Worm (Caenorhabditis elegans) whole organism, L4 larva: Measurements from ENCODE around the gene Y110A2AL.3.
A peak's percentile ranks its signal among the peaks of the same experiment; 100 is the strongest.

Experiments
- F10B5.3 ChIP-seq: sonication (generic microtip); optimal IDR thresholded peaks from 2 replicates; lab custom pipeline; 2016; ENCODE audit warnings: mild to moderate bottlenecking, missing genetic modification characterization, missing compliant biosample characterization
- F44E2.7 ChIP-seq: fragments of 200-800 bp; sonication (Bioruptor generic); IDR thresholded peaks from 2 replicates; pipeline ENCODE4 v2.1.2; 2022; ENCODE audit warnings: missing genetic modification characterization, missing compliant biosample characterization
- R02D3.7 ChIP-seq: fragments of 150-350 bp; sonication (generic microtip); optimal IDR thresholded peaks from 3 replicates; lab custom pipeline; 2014; ENCODE audit warnings: missing biosample characterization, missing genetic modification characterization
- T20F7.1 ChIP-seq: fragments of 200-800 bp; sonication (Bioruptor generic); optimal IDR thresholded peaks from 2 replicates; lab custom pipeline; 2018; ENCODE audit warnings: mild to moderate bottlenecking, missing genetic modification characterization, missing compliant biosample characterization
- Y48G9A.11 ChIP-seq: fragments of 200-800 bp; sonication (Bioruptor generic); IDR thresholded peaks from 2 replicates; pipeline ENCODE4 v1.3.6; 2022; ENCODE audit warnings: missing genetic modification reagents, missing genetic modification characterization, missing compliant biosample characterization
- Y5F2A.4 ChIP-seq: fragments of 200-800 bp; sonication (Bioruptor generic); optimal IDR thresholded peaks from 2 replicates; lab custom pipeline; 2018; ENCODE audit warnings: mild to moderate bottlenecking, missing genetic modification characterization, missing compliant biosample characterization
- attf-4 ChIP-seq: sonication (generic microtip); optimal IDR thresholded peaks from 3 replicates; lab custom pipeline; 2017; ENCODE audit warnings: missing biosample characterization, missing genetic modification characterization
- ceh-62 ChIP-seq: sonication (generic microtip); optimal IDR thresholded peaks from 2 replicates; lab custom pipeline; 2017; ENCODE audit warnings: missing biosample characterization, missing genetic modification characterization
- ceh-82 ChIP-seq: sonication (generic microtip); optimal IDR thresholded peaks from 2 replicates; lab custom pipeline; 2017; ENCODE audit warnings: missing biosample characterization, missing genetic modification characterization
- daf-12 ChIP-seq: fragments of 150-350 bp; optimal IDR thresholded peaks from 2 replicates; lab custom pipeline; 2014; ENCODE audit warnings: missing biosample characterization, missing genetic modification reagents, missing genetic modification characterization
- dmd-8 ChIP-seq: fragments of 200-800 bp; sonication (Bioruptor generic); IDR thresholded peaks from 2 replicates; pipeline ENCODE4 v1.3.6; 2022; ENCODE audit warnings: missing genetic modification characterization, missing compliant biosample characterization
- duxl-1 ChIP-seq: sonication (generic microtip); optimal IDR thresholded peaks from 2 replicates; lab custom pipeline; 2016; ENCODE audit warnings: mild to moderate bottlenecking, missing genetic modification characterization, moderate library complexity, missing compliant biosample characterization; ENCODE audit not compliant: poor library complexity
- dve-1 ChIP-seq: sonication (generic microtip); optimal IDR thresholded peaks from 2 replicates; lab custom pipeline; 2017; ENCODE audit warnings: antibody characterized with exemption, mild to moderate bottlenecking, missing genetic modification characterization, missing compliant biosample characterization; ENCODE audit not compliant: insufficient read depth
- fkh-10 ChIP-seq: fragments of 150-350 bp; optimal IDR thresholded peaks from 2 replicates; lab custom pipeline; 2014; ENCODE audit warnings: missing biosample characterization, missing genetic modification reagents, missing genetic modification characterization
- hif-1 ChIP-seq, 2 experiments: sonication (generic microtip); optimal IDR thresholded peaks; 2 replicates each; lab custom pipeline; 2016 to 2017; ENCODE audit warnings: missing compliant biosample characterization in 2 of 2, missing genetic modification characterization in 2 of 2, missing genetic modification reagents in 2 of 2, missing genotype in 2 of 2, mild to moderate bottlenecking in 1 of 2
- jun-1 ChIP-seq: fragments of 150-350 bp; optimal IDR thresholded peaks from 2 replicates; lab custom pipeline; 2014; ENCODE audit warnings: missing biosample characterization, missing genetic modification reagents, missing genetic modification characterization
- lim-7 ChIP-seq: fragments of 200-800 bp; sonication (Bioruptor generic); IDR thresholded peaks from 2 replicates; pipeline ENCODE4 v1.3.6; 2022; ENCODE audit warnings: missing genetic modification characterization, missing compliant biosample characterization
- lin-1 ChIP-seq: fragments of 200-800 bp; sonication (Bioruptor generic); IDR thresholded peaks from 2 replicates; pipeline ENCODE4 v1.3.6; 2022; ENCODE audit warnings: missing genetic modification reagents, missing genetic modification characterization, missing compliant biosample characterization
- lin-15B ChIP-seq: fragments of 150-350 bp; sonication (generic microtip); optimal IDR thresholded peaks from 3 replicates; lab custom pipeline; 2014; ENCODE audit warnings: missing biosample characterization, missing genetic modification characterization
- mdt-29 ChIP-seq: fragments of 200-800 bp; sonication (Bioruptor generic); IDR thresholded peaks from 2 replicates; pipeline ENCODE4 v1.3.6; 2022; ENCODE audit warnings: missing genetic modification reagents, missing genetic modification characterization, missing compliant biosample characterization
- mes-2 ChIP-seq: sonication (generic microtip); optimal IDR thresholded peaks from 2 replicates; lab custom pipeline; 2016; ENCODE audit warnings: missing genotype, mild to moderate bottlenecking, missing genetic modification characterization, missing compliant biosample characterization; ENCODE audit not compliant: poor library complexity, severe bottlenecking
- nhr-102 ChIP-seq: sonication (generic microtip); optimal IDR thresholded peaks from 2 replicates; lab custom pipeline; 2016; ENCODE audit warnings: mild to moderate bottlenecking, missing genetic modification characterization, moderate library complexity, missing compliant biosample characterization
- nhr-111 ChIP-seq: fragments of 200-800 bp; sonication (Bioruptor generic); optimal IDR thresholded peaks from 2 replicates; lab custom pipeline; 2018; ENCODE audit warnings: mild to moderate bottlenecking, missing genetic modification characterization, missing compliant biosample characterization
- nhr-237 ChIP-seq: sonication (generic microtip); optimal IDR thresholded peaks from 2 replicates; lab custom pipeline; 2017; ENCODE audit warnings: missing biosample characterization, missing genetic modification characterization
- nhr-28 ChIP-seq: fragments of 150-350 bp; optimal IDR thresholded peaks from 2 replicates; lab custom pipeline; 2014; ENCODE audit warnings: missing biosample characterization, missing genetic modification characterization
- nhr-48 ChIP-seq: sonication (generic microtip); optimal IDR thresholded peaks from 2 replicates; lab custom pipeline; 2016; ENCODE audit warnings: mild to moderate bottlenecking, missing genetic modification characterization, missing compliant biosample characterization
- nhr-77 ChIP-seq: fragments of 150-350 bp; optimal IDR thresholded peaks from 2 replicates; lab custom pipeline; 2014; ENCODE audit warnings: missing biosample characterization, missing genetic modification characterization
- php-3 ChIP-seq: fragments of 200-800 bp; sonication (Bioruptor generic); IDR thresholded peaks from 2 replicates; pipeline ENCODE4 v1.3.6; 2022; ENCODE audit warnings: missing genetic modification reagents, missing genetic modification characterization, missing compliant biosample characterization
- pqm-1 ChIP-seq: sonication (generic microtip); optimal IDR thresholded peaks from 2 replicates; lab custom pipeline; 2017; ENCODE audit warnings: missing biosample characterization, missing genetic modification characterization
- rbr-2 ChIP-seq: sonication (generic microtip); optimal IDR thresholded peaks from 2 replicates; lab custom pipeline; 2016; ENCODE audit warnings: missing genotype, missing genetic modification characterization, missing compliant biosample characterization
- sdz-12 ChIP-seq: fragments of 200-800 bp; sonication (Bioruptor generic); optimal IDR thresholded peaks from 2 replicates; lab custom pipeline; 2018; ENCODE audit warnings: mild to moderate bottlenecking, missing genetic modification characterization, missing compliant biosample characterization
- set-16 ChIP-seq: fragments of 200-800 bp; sonication (Bioruptor generic); IDR thresholded peaks from 2 replicates; pipeline ENCODE4 v1.3.6; 2022; ENCODE audit warnings: missing genetic modification reagents, missing genetic modification characterization, missing compliant biosample characterization
- snpc-4 ChIP-seq: fragments of 150-350 bp; optimal IDR thresholded peaks from 2 replicates; lab custom pipeline; 2014; ENCODE audit warnings: missing biosample characterization, missing genetic modification characterization
- spr-1 ChIP-seq: sonication (generic microtip); optimal IDR thresholded peaks from 2 replicates; lab custom pipeline; 2016; ENCODE audit warnings: mild to moderate bottlenecking, missing genetic modification characterization, missing compliant biosample characterization
- tra-1 ChIP-seq: fragments of 200-800 bp; sonication (Bioruptor generic); IDR thresholded peaks from 2 replicates; pipeline ENCODE4 v1.3.6; 2022; ENCODE audit warnings: missing genetic modification reagents, missing genetic modification characterization, missing compliant biosample characterization
- unc-39 ChIP-seq: sonication (generic microtip); optimal IDR thresholded peaks from 2 replicates; lab custom pipeline; 2017; ENCODE audit warnings: missing biosample characterization, missing genetic modification characterization
- unc-62 ChIP-seq, 3 experiments: fragments of 150-350 bp in 1 of 3; sonication (generic microtip); optimal IDR thresholded peaks in 2 of 3; peaks in 1 of 3; 1 replicate in 1 of 3; 2 replicates in 2 of 3; lab custom pipeline; 2014 to 2017; ENCODE audit warnings: missing biosample characterization in 3 of 3, missing genetic modification characterization in 3 of 3, missing genetic modification reagents in 3 of 3, missing genotype in 1 of 3
- zfp-2 ChIP-seq: sonication (generic microtip); optimal IDR thresholded peaks from 2 replicates; lab custom pipeline; 2016; ENCODE audit warnings: mild to moderate bottlenecking, missing genetic modification characterization, missing compliant biosample characterization
- zip-11 ChIP-seq: fragments of 200-800 bp; sonication (Bioruptor generic); IDR thresholded peaks from 2 replicates; pipeline ENCODE4 v1.3.6; 2022; ENCODE audit warnings: missing genetic modification characterization, missing compliant biosample characterization
- ztf-11 ChIP-seq: fragments of 150-350 bp; optimal IDR thresholded peaks from 2 replicates; lab custom pipeline; 2014; ENCODE audit warnings: missing biosample characterization, missing genetic modification characterization

Y110A2AL.3 gene

ce11 chrII:2866541-2867124 lies at the start of gene Y110A2AL.3, which contains the start of gene Y110A2AL.9:
Gene Y110A2AL.3 (plus strand): TSS chrII:2867074.
Gene Y110A2AL.9 (minus strand): TSS chrII:2866641.
- TF ChIP-seq Y5F2A.4 (no peak), ceh-62 (tag; lab: Kevin White, UChicago) (no peak), ztf-11 (tag; lab: Kevin White, UChicago) (no peak)

DNA sequence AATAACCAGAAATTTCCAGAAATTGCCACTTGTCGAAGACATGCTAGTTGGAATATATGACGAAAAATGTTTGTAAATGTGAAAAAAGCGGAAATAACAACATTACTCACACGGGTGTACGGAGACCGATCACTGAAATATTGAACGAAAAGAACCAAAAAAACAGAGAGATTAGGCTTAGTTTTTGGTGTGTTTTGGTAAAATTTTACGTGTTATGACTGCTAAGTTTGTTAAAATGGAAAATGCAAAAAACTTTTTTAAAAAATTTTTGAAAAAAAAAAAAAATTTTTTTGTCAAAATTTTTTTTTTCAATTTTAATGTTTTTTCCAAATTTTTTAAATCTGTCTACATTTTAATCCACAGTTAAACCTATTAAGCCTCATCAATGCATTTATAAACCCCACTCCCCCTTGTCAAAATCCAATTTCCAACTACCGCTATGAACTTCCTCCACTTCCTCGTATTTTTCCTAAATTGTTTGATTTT lies 44.4 kb upstream of the Y110A2AL.3 start, which contains the start of the genes fut-4 and K12H6.10:
Gene fut-4 (minus strand): TSS at position 101 of the 486 bp plus-strand sequence.
Gene K12H6.10 (plus strand): TSS at position 436 of the 486 bp plus-strand sequence.
- TF ChIP-seq dmd-8 (GFP tag; lab: Robert Waterston, UW) (no peak), F10B5.3 (tag; lab: Kevin White, UChicago) (no peak), unc-62 (GFP tag; optimal IDR thresholded peaks at IDR 0.05 in 1 of 2; lab: Kevin White, UChicago) (no peak), unc-62 (tag; optimal IDR thresholded peaks at IDR 0.05; lab: Kevin White, UChicago) (no peak)

DNA sequence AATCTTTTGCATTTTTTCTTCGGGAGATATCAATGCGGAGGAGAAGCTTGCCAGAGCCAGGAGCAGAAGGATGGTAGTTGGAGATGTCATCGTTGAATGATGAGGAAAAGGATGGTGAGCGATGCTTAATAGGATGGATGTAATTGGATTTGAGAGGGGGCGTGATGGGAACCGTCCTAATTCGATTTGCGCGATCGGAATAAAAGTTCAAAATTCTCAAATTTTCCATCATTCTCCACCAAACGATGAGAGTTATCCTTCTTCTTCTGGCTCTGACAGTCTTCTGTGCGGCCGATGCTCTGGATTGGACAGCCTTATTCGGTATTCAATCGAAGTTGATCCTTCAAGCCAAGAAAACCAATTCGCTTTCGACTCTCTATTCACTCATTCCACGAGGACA lies 42.7 kb upstream of the Y110A2AL.3 start, which contains the start of the genes K12H6.4 and K12H6.9:
Gene K12H6.4 (minus strand): TSS at position 101 of the 400 bp plus-strand sequence.
Gene K12H6.9 (plus strand): TSS at position 236 of the 400 bp plus-strand sequence.
- TF ChIP-seq nhr-111 (GFP tag; lab: Kevin White, UChicago) (no peak), ceh-82 (tag; lab: Kevin White, UChicago) (no peak), lin-1 (GFP tag; lab: Robert Waterston, UW) (no peak), set-16 (GFP tag; lab: Robert Waterston, UW) (no peak), mdt-29 (GFP tag; lab: Robert Waterston, UW) (no peak), nhr-237 (tag; lab: Kevin White, UChicago) (no peak), zfp-2 (no peak), jun-1 (tag; lab: Kevin White, UChicago) (no peak), zip-11 (GFP tag; lab: Robert Waterston, UW) (no peak)

- no peak for TF ChIP-seq snpc-4 (tag; lab: Kevin White, UChicago)
- TF ChIP-seq spr-1 (tag; lab: Kevin White, UChicago), result no peak
- no peak for TF ChIP-seq Y48G9A.11
- no peak for TF ChIP-seq ceh-82 (tag; lab: Kevin White, UChicago)
- TF ChIP-seq lin-1 (GFP tag; lab: Robert Waterston, UW), result no peak
- TF ChIP-seq F10B5.3 (tag; lab: Kevin White, UChicago), result no peak
- no peak for TF ChIP-seq F44E2.7 (GFP tag; lab: Robert Waterston, UW)
- TF ChIP-seq unc-39 (tag; lab: Kevin White, UChicago), result no peak
- no peak for TF ChIP-seq R02D3.7
- TF ChIP-seq rbr-2, result no peak
- TF ChIP-seq nhr-77 (tag; lab: Kevin White, UChicago), result no peak
Observed at ce11 chrII:2826073-2826472, 40.8 kb upstream of the Y110A2AL.3 start, which contains the start of gene K12H6.5. Gene K12H6.5 (minus strand): TSS chrII:2826173.

DNA sequence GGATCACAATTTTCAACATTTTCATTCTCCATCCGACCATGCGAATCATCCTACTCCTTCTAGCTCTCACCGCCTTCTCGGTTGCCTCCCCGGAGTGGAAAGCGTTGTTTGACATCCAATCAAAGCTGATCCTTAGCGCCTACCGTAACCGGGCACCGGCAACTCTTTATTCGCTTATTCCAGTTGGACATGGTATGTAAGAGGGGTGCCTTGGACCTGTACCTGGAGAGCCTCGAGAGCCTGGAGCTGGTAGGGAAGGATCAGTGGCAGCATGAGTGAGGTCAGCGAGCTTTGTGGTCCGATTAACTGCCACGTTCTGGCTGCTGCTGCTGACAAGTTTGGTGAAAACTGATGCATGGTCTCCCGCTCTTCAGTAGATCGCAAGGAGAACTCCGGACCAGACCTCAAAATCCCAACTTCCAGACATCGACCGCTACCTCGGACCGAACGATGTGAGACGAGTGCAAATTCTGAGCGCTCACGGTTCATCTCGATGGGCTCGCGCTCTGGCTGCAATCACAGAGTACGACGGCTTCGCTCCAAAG lies 38.9 kb upstream of the Y110A2AL.3 start, which contains the start of gene K12H6.8:
Gene K12H6.8 (plus strand): TSS at position 38 of the 545 bp plus-strand sequence.
- TF ChIP-seq pqm-1, result no peak
- no peak for TF ChIP-seq ceh-82 (tag; lab: Kevin White, UChicago)
- TF ChIP-seq nhr-102, result no peak
- TF ChIP-seq Y48G9A.11, result no peak
- no peak for TF ChIP-seq dve-1 (tag; lab: Kevin White, UChicago)
- no peak for TF ChIP-seq hif-1 (tag; optimal IDR thresholded peaks at IDR 0.05; lab: Kevin White, UChicago)
- peak; percentile 21 for TF ChIP-seq duxl-1
- no peak for TF ChIP-seq spr-1 (tag; lab: Kevin White, UChicago)
- TF ChIP-seq lin-15B, result no peak
- TF ChIP-seq lim-7 (GFP tag; lab: Robert Waterston, UW), result no peak
- no peak for TF ChIP-seq fkh-10
- peak; percentile 45 for TF ChIP-seq sdz-12 (GFP tag; lab: Kevin White, UChicago)
- no peak for TF ChIP-seq nhr-28
- TF ChIP-seq T20F7.1 (GFP tag; lab: Kevin White, UChicago), result no peak
- peak; percentile 72 for TF ChIP-seq set-16 (GFP tag; lab: Robert Waterston, UW)
- TF ChIP-seq daf-12 (tag; lab: Kevin White, UChicago), result no peak
- no peak for TF ChIP-seq lin-1 (GFP tag; lab: Robert Waterston, UW)
- TF ChIP-seq php-3 (GFP tag; lab: Robert Waterston, UW), result no peak
- TF ChIP-seq ztf-11 (tag; lab: Kevin White, UChicago), result no peak
- no peak for TF ChIP-seq zfp-2
- no peak for TF ChIP-seq attf-4 (tag; lab: Kevin White, UChicago)
- TF ChIP-seq dmd-8 (GFP tag; lab: Robert Waterston, UW), result no peak
- TF ChIP-seq nhr-48 (tag; lab: Kevin White, UChicago), result no peak
- no peak for TF ChIP-seq mes-2 (tag; lab: Kevin White, UChicago)
- no peak for TF ChIP-seq tra-1
- no peak for TF ChIP-seq ceh-62 (tag; lab: Kevin White, UChicago)
